Fruit fly (Drosophila melanogaster) whole organism, embryonic: Measurements from ENCODE around the gene Jhbp16.

Source experiments
- Adf1 ChIP-seq: fragments of 200-800 bp; sonication (Bioruptor generic); IDR thresholded peaks from 2 replicates; pipeline ENCODE4 v1.3.6; 2022; ENCODE audit warnings: missing biosample characterization, missing genetic modification characterization
- BtbVII ChIP-seq: fragments of 200-800 bp; sonication (Bioruptor generic); optimal IDR thresholded peaks from 3 replicates; lab custom pipeline; 2017; ENCODE audit warnings: missing biosample characterization, mild to moderate bottlenecking, missing genetic modification characterization
- CG10209 ChIP-seq: fragments of 200-800 bp; sonication (Bioruptor generic); optimal IDR thresholded peaks from 3 replicates; lab custom pipeline; 2017; ENCODE audit warnings: missing biosample characterization, mild to moderate bottlenecking, missing genetic modification characterization, missing genetic modification reagents
- CG10979 ChIP-seq: fragments of 200-800 bp; sonication (Bioruptor generic); optimal IDR thresholded peaks from 2 replicates; lab custom pipeline; 2018; ENCODE audit warnings: missing biosample characterization, mild to moderate bottlenecking, missing genetic modification characterization, moderate library complexity
- CG11504 ChIP-seq: fragments of 200-800 bp; sonication (Bioruptor generic); optimal IDR thresholded peaks from 3 replicates; lab custom pipeline; 2019; ENCODE audit warnings: missing biosample characterization, mild to moderate bottlenecking, missing genetic modification characterization, moderate library complexity
- CG12236 ChIP-seq: fragments of 200-800 bp; sonication (Bioruptor generic); optimal IDR thresholded peaks from 2 replicates; lab custom pipeline; 2016; ENCODE audit warnings: missing biosample characterization, missing genetic modification characterization
- CG14710 ChIP-seq: fragments of 200-800 bp; sonication (Bioruptor generic); optimal IDR thresholded peaks from 3 replicates; lab custom pipeline; 2019; ENCODE audit warnings: missing biosample characterization, mild to moderate bottlenecking, missing genetic modification characterization, moderate library complexity
- CG15514 ChIP-seq: fragments of 200-800 bp; sonication (Bioruptor generic); optimal IDR thresholded peaks from 3 replicates; lab custom pipeline; 2017; ENCODE audit warnings: missing biosample characterization, missing genetic modification characterization, mild to moderate bottlenecking, moderate library complexity, missing genetic modification reagents
- CG15696 ChIP-seq: fragments of 200-800 bp; sonication (Bioruptor generic); optimal IDR thresholded peaks from 2 replicates; lab custom pipeline; 2019; ENCODE audit warnings: missing biosample characterization, mild to moderate bottlenecking, missing genetic modification characterization, moderate library complexity
- CG17568 ChIP-seq: fragments of 200-800 bp; sonication (Bioruptor generic); optimal IDR thresholded peaks from 2 replicates; lab custom pipeline; 2018; ENCODE audit warnings: missing biosample characterization, mild to moderate bottlenecking, missing genetic modification characterization, moderate library complexity
- CG18262 ChIP-seq: fragments of 200-800 bp; optimal IDR thresholded peaks from 3 replicates; lab custom pipeline; 2019; ENCODE audit warnings: missing biosample characterization, mild to moderate bottlenecking, missing genetic modification characterization, moderate library complexity
- CG2712 ChIP-seq: fragments of 200-800 bp; optimal IDR thresholded peaks from 3 replicates; lab custom pipeline; 2019; ENCODE audit warnings: missing biosample characterization, mild to moderate bottlenecking, missing genetic modification characterization, moderate library complexity
- CG31441 ChIP-seq: fragments of 200-800 bp; sonication (Bioruptor generic); IDR thresholded peaks from 2 replicates; pipeline ENCODE4 v1.3.6; 2022; ENCODE audit warnings: missing biosample characterization, missing genetic modification characterization
- CG33557 ChIP-seq: fragments of 200-800 bp; sonication (Bioruptor generic); optimal IDR thresholded peaks from 2 replicates; lab custom pipeline; 2019; ENCODE audit warnings: missing biosample characterization, mild to moderate bottlenecking, missing genetic modification characterization, moderate library complexity
- CG3847 ChIP-seq: fragments of 200-800 bp; sonication (Bioruptor generic); IDR thresholded peaks from 2 replicates; pipeline ENCODE4 v1.3.6; 2022; ENCODE audit warnings: missing biosample characterization, missing genetic modification characterization
- CG4282 ChIP-seq: fragments of 200-800 bp; sonication (Bioruptor generic); optimal IDR thresholded peaks from 2 replicates; lab custom pipeline; 2016; ENCODE audit warnings: missing biosample characterization, missing genetic modification characterization
- CG4404 ChIP-seq: fragments of 200-800 bp; sonication (Bioruptor generic); IDR thresholded peaks from 2 replicates; pipeline ENCODE4 v1.3.6; 2022; ENCODE audit warnings: missing biosample characterization, missing genetic modification characterization
- CG7556 ChIP-seq: fragments of 200-800 bp; sonication (Bioruptor generic); optimal IDR thresholded peaks from 2 replicates; lab custom pipeline; 2017; ENCODE audit warnings: missing biosample characterization, mild to moderate bottlenecking, missing genetic modification characterization
- Chrac-16 ChIP-seq: fragments of 200-800 bp; sonication (Bioruptor generic); optimal IDR thresholded peaks from 3 replicates; lab custom pipeline; 2016; ENCODE audit warnings: missing biosample characterization, missing genetic modification characterization
- Eip74EF ChIP-seq, 2 experiments: fragments of 200-800 bp in 1 of 2; fragments of >200 bp in 1 of 2; sonication (Bioruptor generic) in 1 of 2; optimal IDR thresholded peaks; 2 replicates each; lab custom pipeline; 2017 to 2019; ENCODE audit warnings: missing biosample characterization in 2 of 2, missing genetic modification characterization in 2 of 2, mild to moderate bottlenecking in 1 of 2, moderate library complexity in 1 of 2
- HLH54F ChIP-seq: fragments of 200-800 bp; sonication (Bioruptor generic); optimal IDR thresholded peaks from 3 replicates; lab custom pipeline; 2016; ENCODE audit warnings: missing biosample characterization, missing genetic modification characterization
- Lim3 ChIP-seq: fragments of 200-800 bp; sonication (Bioruptor generic); IDR thresholded peaks from 2 replicates; pipeline ENCODE4 v1.3.6; 2022; ENCODE audit warnings: missing biosample characterization, missing genetic modification characterization
- MESR4 ChIP-seq: fragments of 200-800 bp; sonication (Bioruptor generic); optimal IDR thresholded peaks from 2 replicates; lab custom pipeline; 2018; ENCODE audit warnings: missing biosample characterization, mild to moderate bottlenecking, missing genetic modification characterization, moderate library complexity
- Med ChIP-seq: fragments of 200-800 bp; sonication (Bioruptor generic); peaks from one replicate; lab custom pipeline; 2016; ENCODE audit warnings: missing biosample characterization, missing genetic modification characterization, mild to moderate bottlenecking, inconsistent platforms, moderate library complexity
- Nf-YA ChIP-seq: fragments of 200-800 bp; sonication (Bioruptor generic); IDR thresholded peaks from 2 replicates; pipeline ENCODE4 v1.3.6; 2022; ENCODE audit warnings: missing biosample characterization, missing genetic modification characterization
- Spps ChIP-seq: fragments of 200-800 bp; sonication (Bioruptor generic); optimal IDR thresholded peaks from 2 replicates; lab custom pipeline; 2018; ENCODE audit warnings: missing biosample characterization, mild to moderate bottlenecking, missing genetic modification characterization
- aop ChIP-seq: fragments of 200-800 bp; sonication (Bioruptor generic); IDR thresholded peaks from 2 replicates; pipeline ENCODE4 v1.3.6; 2022; ENCODE audit warnings: missing biosample characterization, missing genetic modification characterization
- bsh ChIP-seq, 2 experiments: fragments of 200-800 bp; sonication (Bioruptor generic); optimal IDR thresholded peaks; 2 replicates each; lab custom pipeline; 2017 to 2018; ENCODE audit warnings: mild to moderate bottlenecking in 2 of 2, missing biosample characterization in 2 of 2, missing genetic modification characterization in 2 of 2, moderate library complexity in 1 of 2
- btn ChIP-seq: fragments of 200-800 bp; sonication (Bioruptor generic); optimal IDR thresholded peaks from 2 replicates; lab custom pipeline; 2016; ENCODE audit warnings: missing biosample characterization, missing genetic modification characterization
- ci ChIP-seq: fragments of 200-800 bp; sonication (Bioruptor generic); IDR thresholded peaks from 3 replicates; pipeline ENCODE4 v1.3.6; 2022; ENCODE audit warnings: missing biosample characterization, missing genetic modification characterization
- corto ChIP-seq: fragments of 200-800 bp; sonication (Bioruptor generic); optimal IDR thresholded peaks from 2 replicates; lab custom pipeline; 2016; ENCODE audit warnings: missing biosample characterization, mild to moderate bottlenecking, missing genetic modification characterization, moderate library complexity
- crol ChIP-seq: fragments of 200-800 bp; sonication (Bioruptor generic); IDR thresholded peaks from 2 replicates; pipeline ENCODE4 v1.3.6; 2022; ENCODE audit warnings: missing biosample characterization, missing genetic modification characterization
- disco-r ChIP-seq: fragments of 200-800 bp; sonication (Bioruptor generic); optimal IDR thresholded peaks from 2 replicates; lab custom pipeline; 2016; ENCODE audit warnings: missing biosample characterization, missing genetic modification characterization
- dmrt11E ChIP-seq: fragments of 200-800 bp; sonication (Bioruptor generic); optimal IDR thresholded peaks from 3 replicates; lab custom pipeline; 2018; ENCODE audit warnings: missing biosample characterization, mild to moderate bottlenecking, missing genetic modification characterization, moderate library complexity
- dysf ChIP-seq: fragments of 200-800 bp; sonication (Bioruptor generic); IDR thresholded peaks from 3 replicates; pipeline ENCODE4 v1.3.6; 2022; ENCODE audit warnings: missing biosample characterization, missing genetic modification characterization
- emc ChIP-seq: fragments of 200-800 bp; sonication (Bioruptor generic); optimal IDR thresholded peaks from 2 replicates; lab custom pipeline; 2016; ENCODE audit warnings: missing biosample characterization, missing genetic modification characterization
- exex ChIP-seq: fragments of 200-800 bp; sonication (Bioruptor generic); optimal IDR thresholded peaks from 4 replicates; lab custom pipeline; 2018; ENCODE audit warnings: missing biosample characterization, mild to moderate bottlenecking, missing genetic modification characterization, moderate library complexity
- insv ChIP-seq, 2 experiments: fragments of 200-800 bp; sonication (Bioruptor generic); optimal IDR thresholded peaks; 3 replicates each; lab custom pipeline; 2016 to 2018; ENCODE audit warnings: missing biosample characterization in 2 of 2, missing genetic modification characterization in 2 of 2
- kni ChIP-seq: fragments of 200-800 bp; sonication (Bioruptor generic); optimal IDR thresholded peaks from 3 replicates; lab custom pipeline; 2017; ENCODE audit warnings: mild to moderate bottlenecking, missing biosample characterization, missing genetic modification reagents, missing genetic modification characterization
- knrl ChIP-seq: fragments of 200-800 bp; sonication (Bioruptor generic); IDR thresholded peaks from 3 replicates; pipeline ENCODE4 v1.3.6; 2022; ENCODE audit warnings: missing biosample characterization, missing genetic modification characterization; ENCODE audit not compliant: partially characterized antibody
- nmo ChIP-seq: fragments of 200-800 bp; sonication (Bioruptor generic); optimal IDR thresholded peaks from 2 replicates; lab custom pipeline; 2018; ENCODE audit warnings: missing biosample characterization, mild to moderate bottlenecking, missing genetic modification characterization, moderate library complexity
- nom ChIP-seq: fragments of 200-800 bp; sonication (Bioruptor generic); optimal IDR thresholded peaks from 2 replicates; lab custom pipeline; 2017; ENCODE audit warnings: missing biosample characterization, missing genetic modification characterization, mild to moderate bottlenecking, moderate library complexity, missing genetic modification reagents
- pros ChIP-seq: fragments of 200-800 bp; sonication (Bioruptor generic); optimal IDR thresholded peaks from 3 replicates; lab custom pipeline; 2019; ENCODE audit warnings: missing biosample characterization, mild to moderate bottlenecking, missing genetic modification characterization, moderate library complexity
- salm ChIP-seq: fragments of 200-800 bp; sonication (Bioruptor generic); optimal IDR thresholded peaks from 2 replicates; lab custom pipeline; 2018; ENCODE audit warnings: missing biosample characterization, mild to moderate bottlenecking, missing genetic modification characterization
- scrt ChIP-seq: fragments of 200-800 bp; sonication (Bioruptor generic); optimal IDR thresholded peaks from 2 replicates; lab custom pipeline; 2018; ENCODE audit warnings: missing biosample characterization, mild to moderate bottlenecking, missing genetic modification characterization, moderate library complexity
- sd ChIP-seq: fragments of 200-800 bp; sonication (Bioruptor generic); optimal IDR thresholded peaks from 3 replicates; lab custom pipeline; 2018; ENCODE audit warnings: missing biosample characterization, mild to moderate bottlenecking, missing genetic modification characterization, moderate library complexity
- sens ChIP-seq: fragments of 200-800 bp; sonication (Bioruptor generic); peaks from one replicate; lab custom pipeline; 2016; ENCODE audit warnings: missing biosample characterization, missing genetic modification characterization
- sqz ChIP-seq: fragments of 200-800 bp; sonication (Bioruptor generic); optimal IDR thresholded peaks from 3 replicates; lab custom pipeline; 2018; ENCODE audit warnings: missing biosample characterization, mild to moderate bottlenecking, missing genetic modification characterization
- sug ChIP-seq: fragments of 200-800 bp; optimal IDR thresholded peaks from 2 replicates; lab custom pipeline; 2019; ENCODE audit warnings: missing biosample characterization, mild to moderate bottlenecking, missing genetic modification characterization, moderate library complexity
- tap ChIP-seq: fragments of 200-800 bp; optimal IDR thresholded peaks from 3 replicates; lab custom pipeline; 2019; ENCODE audit warnings: missing biosample characterization, mild to moderate bottlenecking, missing genetic modification characterization, moderate library complexity
- trem ChIP-seq: fragments of 200-800 bp; optimal IDR thresholded peaks from 3 replicates; lab custom pipeline; 2019; ENCODE audit warnings: missing biosample characterization, mild to moderate bottlenecking, missing genetic modification characterization, moderate library complexity

Jhbp16 gene

DNA sequence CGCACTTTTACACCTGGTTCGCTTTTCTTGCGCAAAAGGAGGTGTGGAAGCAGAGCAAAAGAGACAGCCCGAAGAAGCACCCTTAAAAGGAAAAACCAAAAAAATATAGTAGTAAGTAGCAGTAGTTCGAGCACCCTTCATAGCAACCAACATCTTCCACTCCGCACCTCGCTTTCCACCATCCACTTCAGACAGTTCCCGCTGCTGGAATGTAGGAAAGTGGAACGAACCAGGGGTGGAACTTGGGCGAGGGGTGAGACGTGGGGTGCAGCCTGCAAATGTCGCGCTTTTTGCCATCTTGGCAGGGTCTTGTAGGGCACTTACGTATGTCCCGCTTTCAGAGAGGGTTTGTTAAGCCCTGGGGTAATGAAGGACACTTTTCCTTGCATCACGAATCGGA lies 21.9 kb upstream of the Jhbp16 start (continued):
- TF ChIP-seq Chrac-16 = no peak
- TF ChIP-seq pros = peak; percentile 97
- TF ChIP-seq crol (GFP tag; lab: Robert Waterston, UW) = peak; percentile 84
- no peak for TF ChIP-seq Lim3 (GFP tag; lab: Robert Waterston, UW)
- TF ChIP-seq MESR4 (GFP tag; lab: Kevin White, UChicago) = no peak
- TF ChIP-seq CG15514 (GFP tag; lab: Kevin White, UChicago) = no peak
- no peak for TF ChIP-seq CG10209
- TF ChIP-seq Adf1 (GFP tag; lab: Robert Waterston, UW) = no peak
- TF ChIP-seq scrt (GFP tag; lab: Kevin White, UChicago) = no peak
- no peak for TF ChIP-seq CG11504
- no peak for TF ChIP-seq Eip74EF (GFP tag; optimal IDR thresholded peaks at IDR 0.05; lab: Kevin White, UChicago)
- no peak for TF ChIP-seq sug (tag; lab: Kevin White, UChicago)
- TF ChIP-seq emc (GFP tag; lab: Kevin White, UChicago) = no peak
- no peak for TF ChIP-seq sqz (GFP tag; lab: Kevin White, UChicago)
- no peak for TF ChIP-seq BtbVII (GFP tag; lab: Kevin White, UChicago)
- no peak for TF ChIP-seq CG17568 (GFP tag; lab: Kevin White, UChicago)
- no peak for TF ChIP-seq Spps (tag; lab: Kevin White, UChicago)
- TF ChIP-seq Med (GFP tag; lab: Kevin White, UChicago) = no peak
- no peak for TF ChIP-seq dysf (GFP tag; lab: Robert Waterston, UW)
- TF ChIP-seq aop (GFP tag; lab: Robert Waterston, UW) = no peak
- peak; percentile 57 for TF ChIP-seq kni (GFP tag; lab: Kevin White, UChicago)
- no peak for TF ChIP-seq corto (GFP tag; lab: Kevin White, UChicago)
- 0 out of 2 replicates have a peak, but pooled peaks have one; percentile 15 for TF ChIP-seq CG3847 (GFP tag; lab: Robert Waterston, UW)
- no peak for TF ChIP-seq btn (GFP tag; lab: Kevin White, UChicago)
- no peak for TF ChIP-seq CG7556
- peak; percentile 43 for TF ChIP-seq sd

DNA sequence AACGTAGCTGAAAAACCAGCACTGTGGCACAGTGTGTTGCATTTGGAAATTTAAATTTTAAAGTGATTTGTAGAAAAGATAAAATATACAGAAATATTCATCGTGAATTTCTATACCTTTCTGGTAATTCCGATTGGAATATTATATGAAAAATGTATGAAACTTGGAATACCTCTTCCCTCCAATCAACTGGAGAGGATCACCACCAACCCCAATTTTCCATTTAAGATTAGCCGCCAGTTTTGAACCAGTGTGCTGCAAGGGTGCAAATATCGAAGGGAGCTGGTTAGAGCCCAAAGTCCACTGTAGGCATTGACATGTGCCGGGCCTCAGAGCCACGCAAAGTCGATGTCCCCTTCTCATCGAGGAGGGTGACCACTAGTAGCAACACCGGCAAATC lies 21.0 kb upstream of the Jhbp16 start:
- TF ChIP-seq dmrt11E (tag; lab: Kevin White, UChicago) (peak; percentile 12), CG2712 (tag; lab: Kevin White, UChicago) (peak; percentile 6), ci (GFP tag; lab: Robert Waterston, UW) (0 out of 3 replicates have a peak, but pooled peaks have one; percentile 29), CG31441 (peak; percentile 18; the same call in 1 of the 2 replicates), CG10979 (tag; lab: Kevin White, UChicago) (peak; percentile 30), bsh (GFP tag; optimal IDR thresholded peaks at IDR 0.05; lab: Kevin White, UChicago) (peak; percentile 2 to 33), CG15696 (tag; lab: Kevin White, UChicago) (peak; percentile 26), salm (no peak), nom (GFP tag; lab: Kevin White, UChicago) (peak; percentile 34), trem (tag; lab: Kevin White, UChicago) (peak; percentile 7), nmo (peak; percentile 4), CG4404 (GFP tag; lab: Robert Waterston, UW) (peak; percentile 39; the same call in 1 of the 2 replicates), Nf-YA (GFP tag; lab: Robert Waterston, UW) (no peak), CG12236 (no peak), sens (GFP tag; lab: Kevin White, UChicago) (peak; percentile 88), CG33557 (GFP tag; lab: Kevin White, UChicago) (peak; percentile 3), HLH54F (no peak), exex (tag; lab: Kevin White, UChicago) (no peak), tap (tag; lab: Kevin White, UChicago) (no peak), knrl (GFP tag; lab: Robert Waterston, UW) (no peak), disco-r (GFP tag; lab: Kevin White, UChicago) (no peak), insv (GFP tag; optimal IDR thresholded peaks at IDR 0.05; lab: Kevin White, UChicago) (peak in 1 of 2 experiments; percentile 11), CG18262 (tag; lab: Kevin White, UChicago) (peak; percentile 16), CG4282 (GFP tag; lab: Kevin White, UChicago) (peak; percentile 33), CG14710 (peak; percentile 8)
